Worm (Caenorhabditis elegans) whole organism, L1 larva: Measurements from ENCODE around the gene Y75B8A.44.

Source experiments
- C04F5.9 ChIP-seq: sonication (generic microtip); optimal IDR thresholded peaks from 2 replicates; lab custom pipeline; 2016; ENCODE audit warnings: missing genetic modification characterization, missing compliant biosample characterization
- F16B12.6 ChIP-seq: fragments of 150-350 bp; optimal IDR thresholded peaks from 2 replicates; lab custom pipeline; 2014; ENCODE audit warnings: missing biosample characterization, missing genetic modification characterization
- Y116A8C.19 ChIP-seq: sonication (generic microtip); optimal IDR thresholded peaks from 2 replicates; lab custom pipeline; 2016; ENCODE audit warnings: missing compliant biosample characterization, missing genetic modification characterization, borderline replicate concordance
- alr-1 ChIP-seq: fragments of 200-800 bp; sonication (Bioruptor generic); optimal IDR thresholded peaks from 2 replicates; lab custom pipeline; 2018; ENCODE audit warnings: borderline replicate concordance, mild to moderate bottlenecking, missing genetic modification characterization, missing compliant biosample characterization
- ama-1 ChIP-seq: fragments of 150-350 bp; optimal IDR thresholded peaks from 2 replicates; lab custom pipeline; 2014
- efl-1 ChIP-seq, 4 experiments: fragments of 150-350 bp; optimal IDR thresholded peaks in 3 of 4; peaks in 1 of 4; 1 replicate in 1 of 4; 2 replicates in 3 of 4; lab custom pipeline; 2014; ENCODE audit warnings: missing biosample characterization in 2 of 4, missing genetic modification characterization in 2 of 4, missing genetic modification reagents in 2 of 4
- egl-13 ChIP-seq: sonication (generic microtip); optimal IDR thresholded peaks from 2 replicates; lab custom pipeline; 2016; ENCODE audit warnings: missing genotype, missing genetic modification reagents, missing genetic modification characterization, missing compliant biosample characterization
- egl-27 ChIP-seq, 2 experiments: fragments of 150-350 bp in 1 of 2; sonication (generic microtip); optimal IDR thresholded peaks; 3 replicates each; lab custom pipeline; 2017 to 2018; ENCODE audit warnings: missing biosample characterization in 2 of 2, missing genetic modification characterization in 2 of 2, missing genetic modification reagents in 2 of 2
- elt-2 ChIP-seq: sonication (generic microtip); optimal IDR thresholded peaks from 2 replicates; lab custom pipeline; 2016; ENCODE audit warnings: missing genetic modification characterization, mild to moderate bottlenecking, inconsistent platforms, missing compliant biosample characterization, missing genetic modification reagents
- fkh-8 ChIP-seq: sonication (generic microtip); optimal IDR thresholded peaks from 2 replicates; lab custom pipeline; 2016; ENCODE audit warnings: mild to moderate bottlenecking, missing genetic modification characterization, missing compliant biosample characterization
- grh-1 ChIP-seq: fragments of 200-800 bp; sonication (Bioruptor generic); IDR thresholded peaks from 2 replicates; pipeline ENCODE4 v1.3.6; 2022; ENCODE audit warnings: missing genetic modification reagents, missing genetic modification characterization, missing compliant biosample characterization
- hlh-17 ChIP-seq: fragments of 200-800 bp; sonication (Bioruptor generic); optimal IDR thresholded peaks from 2 replicates; lab custom pipeline; 2018; ENCODE audit warnings: missing genetic modification characterization, mild to moderate bottlenecking, missing compliant biosample characterization, moderate library complexity, borderline replicate concordance
- irx-1 ChIP-seq: sonication (generic microtip); optimal IDR thresholded peaks from 2 replicates; lab custom pipeline; 2016; ENCODE audit warnings: missing genetic modification characterization, missing compliant biosample characterization
- jun-1 ChIP-seq: fragments of 150-350 bp; optimal IDR thresholded peaks from 2 replicates; lab custom pipeline; 2014; ENCODE audit warnings: missing biosample characterization, missing genetic modification reagents, missing genetic modification characterization
- lin-13 ChIP-seq: fragments of 150-350 bp; optimal IDR thresholded peaks from 2 replicates; lab custom pipeline; 2014; ENCODE audit warnings: missing biosample characterization, missing genetic modification reagents, missing genetic modification characterization
- lin-15B ChIP-seq: fragments of 150-350 bp; sonication (generic microtip); optimal IDR thresholded peaks from 3 replicates; lab custom pipeline; 2014; ENCODE audit warnings: missing biosample characterization, missing genetic modification characterization
- lin-35 ChIP-seq, 2 experiments: fragments of 150-350 bp; optimal IDR thresholded peaks; 2 replicates each; lab custom pipeline; 2014; ENCODE audit warnings: missing biosample characterization in 2 of 2, missing genetic modification characterization in 2 of 2, missing genetic modification reagents in 2 of 2
- lsy-2 ChIP-seq, 2 experiments: fragments of 150-350 bp; optimal IDR thresholded peaks; 2 replicates each; lab custom pipeline; 2014; ENCODE audit warnings: missing biosample characterization in 2 of 2, missing genetic modification characterization in 2 of 2
- mep-1 ChIP-seq: fragments of 150-350 bp; optimal IDR thresholded peaks from 2 replicates; lab custom pipeline; 2014; ENCODE audit warnings: missing biosample characterization, missing genetic modification characterization
- nhr-237 ChIP-seq: fragments of 150-350 bp; optimal IDR thresholded peaks from 2 replicates; lab custom pipeline; 2014; ENCODE audit warnings: missing biosample characterization, missing genetic modification characterization
- nhr-28 ChIP-seq: fragments of 150-350 bp; optimal IDR thresholded peaks from 2 replicates; lab custom pipeline; 2014; ENCODE audit warnings: missing biosample characterization, missing genetic modification characterization
- nhr-77 ChIP-seq: fragments of 150-350 bp; optimal IDR thresholded peaks from 2 replicates; lab custom pipeline; 2014; ENCODE audit warnings: missing biosample characterization, missing genetic modification characterization
- pag-3 ChIP-seq: sonication (generic microtip); optimal IDR thresholded peaks from 2 replicates; lab custom pipeline; 2017; ENCODE audit warnings: missing genetic modification characterization, mild to moderate bottlenecking, missing compliant biosample characterization, antibody characterized with exemption, borderline replicate concordance; ENCODE audit not compliant: insufficient read depth
- pax-3 ChIP-seq: fragments of 200-800 bp; sonication (Bioruptor generic); optimal IDR thresholded peaks from 2 replicates; lab custom pipeline; 2018; ENCODE audit warnings: mild to moderate bottlenecking, missing genetic modification characterization, moderate library complexity, missing compliant biosample characterization
- pqm-1 ChIP-seq: sonication (generic microtip); optimal IDR thresholded peaks from 3 replicates; lab custom pipeline; 2017; ENCODE audit warnings: missing biosample characterization, missing genetic modification characterization
- snpc-4 ChIP-seq: fragments of 150-350 bp; optimal IDR thresholded peaks from 2 replicates; lab custom pipeline; 2014; ENCODE audit warnings: missing biosample characterization, missing genetic modification characterization
- snu-23 ChIP-seq: sonication (generic microtip); optimal IDR thresholded peaks from 2 replicates; lab custom pipeline; 2016; ENCODE audit warnings: missing genetic modification characterization, missing compliant biosample characterization
- sox-4 ChIP-seq: sonication (generic microtip); optimal IDR thresholded peaks from 2 replicates; lab custom pipeline; 2016; ENCODE audit warnings: missing genetic modification characterization, missing compliant biosample characterization
- sptf-1 ChIP-seq: fragments of 150-350 bp; optimal IDR thresholded peaks from 2 replicates; lab custom pipeline; 2014; ENCODE audit warnings: missing biosample characterization, missing genetic modification characterization
- tbx-2 ChIP-seq: sonication (generic microtip); optimal IDR thresholded peaks from 2 replicates; lab custom pipeline; 2016; ENCODE audit warnings: missing genetic modification characterization, missing compliant biosample characterization
- tlp-1 ChIP-seq: fragments of 150-350 bp; optimal IDR thresholded peaks from 2 replicates; lab custom pipeline; 2014; ENCODE audit warnings: missing biosample characterization, missing genetic modification characterization
- unc-130 ChIP-seq: fragments of 150-350 bp; optimal IDR thresholded peaks from 2 replicates; lab custom pipeline; 2017; ENCODE audit warnings: missing biosample characterization, missing genetic modification characterization, inconsistent platforms

Y75B8A.44 gene

ce11 chrIII:12182919-12183318, 11.4 kb upstream of the Y75B8A.44 start, which contains the start of gene Y75B8A.10:
TSS of gene Y75B8A.10 (minus strand) at chrIII:12183019.
- TF ChIP-seq lin-35 (GFP tag; optimal IDR thresholded peaks at IDR 0.05; lab: Kevin White, UChicago) = no peak
- no peak for TF ChIP-seq tlp-1
- no peak for TF ChIP-seq lsy-2 (tag; optimal IDR thresholded peaks at IDR 0.05; lab: Kevin White, UChicago)
- TF ChIP-seq egl-13 (tag; lab: Kevin White, UChicago) = no peak
- TF ChIP-seq F16B12.6 (tag; lab: Kevin White, UChicago) = no peak

- TF ChIP-seq mep-1 (no peak), irx-1 (tag; lab: Kevin White, UChicago) (no peak), nhr-77 (tag; lab: Kevin White, UChicago) (no peak), pag-3 (no peak), sox-4 (tag; lab: Kevin White, UChicago) (no peak)
These were observed 8.2 kb upstream of the Y75B8A.44 start, which contains the start of gene lury-1 for ce11 chrIII:12186111-12186510. TSS of gene lury-1 (plus strand) at chrIII:12186411.

ce11 chrIII:12188236-12188635, 6.1 kb upstream of the Y75B8A.44 start:
- TF ChIP-seq lsy-2 (tag; optimal IDR thresholded peaks at IDR 0.05; lab: Kevin White, UChicago) = no peak
- no peak for TF ChIP-seq tlp-1
- TF ChIP-seq elt-2 (tag; lab: Kevin White, UChicago) = peak; percentile 3
- TF ChIP-seq efl-1 (optimal IDR thresholded peaks at IDR 0.05; lab: Kevin White, UChicago) = no peak
- TF ChIP-seq efl-1 (GFP tag; optimal IDR thresholded peaks at IDR 0.05 in 1 of 2; lab: Kevin White, UChicago) = peak in 1 of 2 experiments; percentile 62
- no peak for TF ChIP-seq irx-1 (tag; lab: Kevin White, UChicago)
- no peak for TF ChIP-seq egl-13 (tag; lab: Kevin White, UChicago)
- no peak for TF ChIP-seq Y116A8C.19 (tag; lab: Kevin White, UChicago)
- no peak for TF ChIP-seq sptf-1 (tag; lab: Kevin White, UChicago)
- no peak for TF ChIP-seq nhr-237 (tag; lab: Kevin White, UChicago)
- no peak for TF ChIP-seq snpc-4 (tag; lab: Kevin White, UChicago)

ce11 chrIII:12195991-12196390, 1.7 kb downstream of the Y75B8A.44 start:
- no peak for TF ChIP-seq unc-130 (tag; lab: Kevin White, UChicago)
- no peak for TF ChIP-seq alr-1 (tag; lab: Kevin White, UChicago)
- TF ChIP-seq ama-1 (lab: Kevin White, UChicago) = no peak
- TF ChIP-seq pax-3 (tag; lab: Kevin White, UChicago) = no peak
- TF ChIP-seq grh-1 (GFP tag; lab: Robert Waterston, UW) = no peak
- no peak for TF ChIP-seq lin-13 (GFP tag; lab: Kevin White, UChicago)

- no peak for TF ChIP-seq C04F5.9 (tag; lab: Kevin White, UChicago)
- no peak for TF ChIP-seq efl-1 (optimal IDR thresholded peaks at IDR 0.05; lab: Kevin White, UChicago)
- TF ChIP-seq efl-1 (GFP tag; optimal IDR thresholded peaks at IDR 0.05 in 1 of 2; lab: Kevin White, UChicago) = peak in 1 of 2 experiments; percentile 92
- TF ChIP-seq, all 84 proteins: peak for 1
These were observed 3.8 kb downstream of the Y75B8A.44 start for ce11 chrIII:12198135-12198534.

ce11 chrIII:12202437-12202836, 8.1 kb downstream of the Y75B8A.44 start, which contains the start of gene osm-12:
TSS of gene osm-12 (minus strand) at chrIII:12202537.
- TF ChIP-seq fkh-8 (tag; lab: Kevin White, UChicago) (peak; percentile 3), snpc-4 (tag; lab: Kevin White, UChicago) (no peak), tbx-2 (tag; lab: Kevin White, UChicago) (no peak), lin-15B (tag; lab: Kevin White, UChicago) (no peak), lin-35 (GFP tag; optimal IDR thresholded peaks at IDR 0.05; lab: Kevin White, UChicago) (no peak), pag-3 (no peak), hlh-17 (GFP tag; lab: Kevin White, UChicago) (no peak), pqm-1 (tag; lab: Kevin White, UChicago) (no peak)

- TF ChIP-seq nhr-28 (tag; lab: Kevin White, UChicago) (no peak), egl-27 (tag; optimal IDR thresholded peaks at IDR 0.05; lab: Kevin White, UChicago) (no peak), snu-23 (no peak), jun-1 (no peak)
These were observed 11.0 kb downstream of the Y75B8A.44 start for ce11 chrIII:12205271-12205670.
